Fruit fly (Drosophila melanogaster) whole organism, wandering third instar larva: ENCODE results near the gene CG17005.

Source experiments
- CG9705 ChIP-seq: fragments of 200-800 bp; sonication (Bioruptor generic); optimal IDR thresholded peaks from 2 replicates; lab custom pipeline; 2018; ENCODE audit warnings: missing biosample characterization, mild to moderate bottlenecking, missing genetic modification characterization
- dl ChIP-seq, 2 experiments: fragments of 175-275, 200-275 bp in 1 of 2; fragments of 200-275 bp in 1 of 2; sonication (Bioruptor generic); optimal IDR thresholded peaks; lab custom pipeline; 2018; ENCODE audit warnings: mild to moderate bottlenecking in 2 of 2, missing biosample characterization in 2 of 2, missing genetic modification characterization in 2 of 2, moderate library complexity in 2 of 2; ENCODE audit not compliant: partially characterized antibody in 2 of 2, insufficient read depth in 1 of 2
- dsf ChIP-seq: sonication (Bioruptor generic); optimal IDR thresholded peaks from 2 replicates; lab custom pipeline; 2016; ENCODE audit warnings: missing biosample characterization, missing genetic modification characterization, borderline replicate concordance
- pan ChIP-seq: fragments of >200 bp; optimal IDR thresholded peaks from 2 replicates; lab custom pipeline; 2017

dm6 chr2L:9342532-9342931 lies 15.0 kb downstream of the CG17005 start, which contains the start of gene CG3748:
- TF ChIP-seq dl (GFP tag; optimal IDR thresholded peaks at IDR 0.05; lab: Kevin White, UChicago; ENCODE audit: insufficient read depth in 1 of 2, partially characterized antibody in 2 of 2) (no peak), CG9705 (no peak), dsf (no peak), pan (lab: Kevin White, UChicago) (no peak)
